Fruit fly (Drosophila melanogaster) ovary, adult (tissue): ENCODE measurements around the gene eIF4H2.

ENCODE experiments used
- CG17801 ChIP-seq: fragments of 200-800 bp; optimal IDR thresholded peaks from 2 replicates; lab custom pipeline; 2019; ENCODE audit warnings: missing biosample characterization, mild to moderate bottlenecking, missing genetic modification characterization, moderate library complexity; ENCODE audit not compliant: partially characterized antibody

Gene eIF4H2

dm6 chr3R:30770069-30770633, 44.3 kb downstream of the eIF4H2 start:
- TF ChIP-seq CG17801 (GFP tag; lab: Kevin White, UChicago): no peak

- no peak for TF ChIP-seq CG17801 (GFP tag; lab: Kevin White, UChicago)
These were observed 44.8 kb downstream of the eIF4H2 start for dm6 chr3R:30770709-30771108.

- no peak for TF ChIP-seq CG17801 (GFP tag; lab: Kevin White, UChicago)
These were observed 47.1 kb downstream of the eIF4H2 start for dm6 chr3R:30772779-30773546.

- TF ChIP-seq CG17801 (GFP tag; lab: Kevin White, UChicago): no peak
These were observed 49.4 kb downstream of the eIF4H2 start for dm6 chr3R:30775249-30775648.

dm6 chr3R:30775933-30776332, 50.0 kb downstream of the eIF4H2 start:
- TF ChIP-seq CG17801 (GFP tag; lab: Kevin White, UChicago): no peak
